Worm (Caenorhabditis elegans) whole organism, L1 larva: ENCODE measurements around the gene C33A11.2.
A peak's percentile ranks its signal among the peaks of the same experiment; 100 is the strongest.

ENCODE experiments used
- C16A3.4 ChIP-seq: fragments of 150-350 bp; optimal IDR thresholded peaks from 2 replicates; lab custom pipeline; 2014; ENCODE audit warnings: missing biosample characterization, missing genetic modification characterization
- C34B4.2 ChIP-seq: sonication (generic microtip); optimal IDR thresholded peaks from 2 replicates; lab custom pipeline; 2017; ENCODE audit warnings: mild to moderate bottlenecking, missing genetic modification characterization, missing compliant biosample characterization
- aha-1 ChIP-seq: fragments of 150-350 bp; optimal IDR thresholded peaks from 2 replicates; lab custom pipeline; 2014; ENCODE audit warnings: missing biosample characterization, missing genetic modification characterization
- aly-2 ChIP-seq: fragments of 150-350 bp; optimal IDR thresholded peaks from 2 replicates; lab custom pipeline; 2014; ENCODE audit warnings: missing biosample characterization, missing genetic modification characterization
- blmp-1 ChIP-seq: fragments of 150-350 bp; optimal IDR thresholded peaks from 2 replicates; lab custom pipeline; 2014; ENCODE audit warnings: missing biosample characterization, missing genetic modification characterization
- ceh-8 ChIP-seq: fragments of 200-800 bp; sonication (Bioruptor generic); optimal IDR thresholded peaks from 2 replicates; lab custom pipeline; 2018; ENCODE audit warnings: mild to moderate bottlenecking, missing genetic modification characterization, moderate library complexity, missing compliant biosample characterization
- ceh-88 ChIP-seq: fragments of 200-800 bp; sonication (Bioruptor generic); IDR thresholded peaks from 2 replicates; pipeline ENCODE4 v1.3.6; 2022; ENCODE audit warnings: missing genetic modification characterization, missing compliant biosample characterization
- ceh-90 ChIP-seq: sonication (generic microtip); optimal IDR thresholded peaks from 2 replicates; lab custom pipeline; 2016; ENCODE audit warnings: missing genetic modification characterization, missing compliant biosample characterization
- ces-1 ChIP-seq: fragments of 150-350 bp; optimal IDR thresholded peaks from 2 replicates; lab custom pipeline; 2014; ENCODE audit warnings: missing biosample characterization, missing genetic modification reagents, missing genetic modification characterization
- dpl-1 ChIP-seq, 3 experiments: fragments of 150-350 bp in 2 of 3; sonication (generic microtip) in 1 of 3; optimal IDR thresholded peaks; 2 replicates each; lab custom pipeline; 2014 to 2017; ENCODE audit warnings: missing biosample characterization in 3 of 3, missing genetic modification characterization in 3 of 3, missing genetic modification reagents in 3 of 3
- dsc-1 ChIP-seq: sonication (generic microtip); optimal IDR thresholded peaks from 2 replicates; lab custom pipeline; 2016; ENCODE audit warnings: mild to moderate bottlenecking, missing genetic modification characterization, missing compliant biosample characterization
- efl-1 ChIP-seq, 4 experiments: fragments of 150-350 bp; optimal IDR thresholded peaks in 3 of 4; peaks in 1 of 4; 1 replicate in 1 of 4; 2 replicates in 3 of 4; lab custom pipeline; 2014; ENCODE audit warnings: missing biosample characterization in 2 of 4, missing genetic modification characterization in 2 of 4, missing genetic modification reagents in 2 of 4
- egl-13 ChIP-seq: sonication (generic microtip); optimal IDR thresholded peaks from 2 replicates; lab custom pipeline; 2016; ENCODE audit warnings: missing genotype, missing genetic modification reagents, missing genetic modification characterization, missing compliant biosample characterization
- elt-2 ChIP-seq: sonication (generic microtip); optimal IDR thresholded peaks from 2 replicates; lab custom pipeline; 2016; ENCODE audit warnings: missing genetic modification characterization, mild to moderate bottlenecking, inconsistent platforms, missing compliant biosample characterization, missing genetic modification reagents
- elt-3 ChIP-seq, 6 experiments: fragments of 150-350 bp in 1 of 6; sonication (generic microtip); optimal IDR thresholded peaks; 2 replicates each; lab custom pipeline; 2017 to 2018; ENCODE audit warnings: missing biosample characterization in 6 of 6, missing genetic modification characterization in 6 of 6, inconsistent platforms in 1 of 6
- ets-5 ChIP-seq: fragments of 200-800 bp; sonication (Bioruptor generic); IDR thresholded peaks from 2 replicates; pipeline ENCODE4 v1.3.6; 2022; ENCODE audit warnings: missing genetic modification characterization, missing compliant biosample characterization
- fkh-10 ChIP-seq: sonication (generic microtip); optimal IDR thresholded peaks from 2 replicates; lab custom pipeline; 2017; ENCODE audit warnings: missing biosample characterization, missing genetic modification reagents, missing genetic modification characterization
- hlh-17 ChIP-seq: fragments of 200-800 bp; sonication (Bioruptor generic); optimal IDR thresholded peaks from 2 replicates; lab custom pipeline; 2018; ENCODE audit warnings: missing genetic modification characterization, mild to moderate bottlenecking, missing compliant biosample characterization, moderate library complexity, borderline replicate concordance
- hlh-4 ChIP-seq: sonication (generic microtip); optimal IDR thresholded peaks from 2 replicates; lab custom pipeline; 2016; ENCODE audit warnings: mild to moderate bottlenecking, missing genetic modification characterization, missing compliant biosample characterization
- lin-13 ChIP-seq: fragments of 150-350 bp; optimal IDR thresholded peaks from 2 replicates; lab custom pipeline; 2014; ENCODE audit warnings: missing biosample characterization, missing genetic modification reagents, missing genetic modification characterization
- lin-14 ChIP-seq: fragments of 200-800 bp; sonication (Bioruptor generic); optimal IDR thresholded peaks from 2 replicates; lab custom pipeline; 2018; ENCODE audit warnings: mild to moderate bottlenecking, missing genetic modification characterization, moderate library complexity, missing compliant biosample characterization
- lin-35 ChIP-seq, 2 experiments: fragments of 150-350 bp; optimal IDR thresholded peaks; 2 replicates each; lab custom pipeline; 2014; ENCODE audit warnings: missing biosample characterization in 2 of 2, missing genetic modification characterization in 2 of 2, missing genetic modification reagents in 2 of 2
- lin-39 ChIP-seq: fragments of 150-350 bp; optimal IDR thresholded peaks from 2 replicates; lab custom pipeline; 2014; ENCODE audit warnings: missing biosample characterization, missing genetic modification reagents, missing genetic modification characterization
- lsy-2 ChIP-seq, 2 experiments: fragments of 150-350 bp; optimal IDR thresholded peaks; 2 replicates each; lab custom pipeline; 2014; ENCODE audit warnings: missing biosample characterization in 2 of 2, missing genetic modification characterization in 2 of 2
- mab-9 ChIP-seq: fragments of 200-800 bp; sonication (Bioruptor generic); IDR thresholded peaks from 2 replicates; pipeline ENCODE4 v1.3.6; 2022; ENCODE audit warnings: missing genetic modification reagents, missing genetic modification characterization, missing compliant biosample characterization
- nhr-12 ChIP-seq: sonication (generic microtip); optimal IDR thresholded peaks from 2 replicates; lab custom pipeline; 2017; ENCODE audit warnings: missing biosample characterization, missing genetic modification characterization
- nhr-19 ChIP-seq: fragments of 200-800 bp; sonication (Bioruptor generic); conservative IDR thresholded peaks from 2 replicates; pipeline ENCODE4 v1.3.6; 2022; ENCODE audit warnings: missing genetic modification characterization, missing compliant biosample characterization
- nhr-20 ChIP-seq: sonication (generic microtip); optimal IDR thresholded peaks from 2 replicates; lab custom pipeline; 2016; ENCODE audit warnings: mild to moderate bottlenecking, missing genetic modification characterization, missing compliant biosample characterization
- nhr-237 ChIP-seq: fragments of 150-350 bp; optimal IDR thresholded peaks from 2 replicates; lab custom pipeline; 2014; ENCODE audit warnings: missing biosample characterization, missing genetic modification characterization
- nhr-28 ChIP-seq: fragments of 150-350 bp; optimal IDR thresholded peaks from 2 replicates; lab custom pipeline; 2014; ENCODE audit warnings: missing biosample characterization, missing genetic modification characterization
- nhr-47 ChIP-seq: sonication (generic microtip); optimal IDR thresholded peaks from 2 replicates; lab custom pipeline; 2016; ENCODE audit warnings: mild to moderate bottlenecking, missing genetic modification characterization, moderate library complexity, missing compliant biosample characterization
- nhr-77 ChIP-seq: fragments of 150-350 bp; optimal IDR thresholded peaks from 2 replicates; lab custom pipeline; 2014; ENCODE audit warnings: missing biosample characterization, missing genetic modification characterization
- nhr-84 ChIP-seq: sonication (generic microtip); optimal IDR thresholded peaks from 2 replicates; lab custom pipeline; 2017; ENCODE audit warnings: missing biosample characterization, missing genetic modification characterization
- nhr-90 ChIP-seq: sonication (generic microtip); optimal IDR thresholded peaks from 2 replicates; lab custom pipeline; 2016; ENCODE audit warnings: mild to moderate bottlenecking, missing genetic modification characterization, missing compliant biosample characterization; ENCODE audit not compliant: poor library complexity
- pqm-1 ChIP-seq: sonication (generic microtip); optimal IDR thresholded peaks from 3 replicates; lab custom pipeline; 2017; ENCODE audit warnings: missing biosample characterization, missing genetic modification characterization
- rnt-1 ChIP-seq: sonication (generic microtip); optimal IDR thresholded peaks from 2 replicates; lab custom pipeline; 2016; ENCODE audit warnings: mild to moderate bottlenecking, missing genetic modification characterization, moderate library complexity, missing compliant biosample characterization
- snpc-4 ChIP-seq: fragments of 150-350 bp; optimal IDR thresholded peaks from 2 replicates; lab custom pipeline; 2014; ENCODE audit warnings: missing biosample characterization, missing genetic modification characterization
- snu-23 ChIP-seq: sonication (generic microtip); optimal IDR thresholded peaks from 2 replicates; lab custom pipeline; 2016; ENCODE audit warnings: missing genetic modification characterization, missing compliant biosample characterization
- sptf-1 ChIP-seq: fragments of 150-350 bp; optimal IDR thresholded peaks from 2 replicates; lab custom pipeline; 2014; ENCODE audit warnings: missing biosample characterization, missing genetic modification characterization
- sup-37 ChIP-seq: fragments of 200-800 bp; sonication (Bioruptor generic); optimal IDR thresholded peaks from 2 replicates; lab custom pipeline; 2018; ENCODE audit warnings: mild to moderate bottlenecking, missing genetic modification characterization, missing compliant biosample characterization
- tbx-2 ChIP-seq: sonication (generic microtip); optimal IDR thresholded peaks from 2 replicates; lab custom pipeline; 2016; ENCODE audit warnings: missing genetic modification characterization, missing compliant biosample characterization
- tlp-1 ChIP-seq: fragments of 150-350 bp; optimal IDR thresholded peaks from 2 replicates; lab custom pipeline; 2014; ENCODE audit warnings: missing biosample characterization, missing genetic modification characterization
- unc-130 ChIP-seq: fragments of 150-350 bp; optimal IDR thresholded peaks from 2 replicates; lab custom pipeline; 2017; ENCODE audit warnings: missing biosample characterization, missing genetic modification characterization, inconsistent platforms
- unc-30 ChIP-seq: sonication (generic microtip); optimal IDR thresholded peaks from 2 replicates; lab custom pipeline; 2017; ENCODE audit warnings: missing biosample characterization, missing genetic modification characterization
- unc-62 ChIP-seq: fragments of 150-350 bp; optimal IDR thresholded peaks from 2 replicates; lab custom pipeline; 2014; ENCODE audit warnings: missing biosample characterization, missing genetic modification reagents, missing genetic modification characterization
- zag-1 ChIP-seq: fragments of 150-350 bp; optimal IDR thresholded peaks from 2 replicates; lab custom pipeline; 2014; ENCODE audit warnings: missing biosample characterization, missing genetic modification characterization

C33A11.2 gene

DNA sequence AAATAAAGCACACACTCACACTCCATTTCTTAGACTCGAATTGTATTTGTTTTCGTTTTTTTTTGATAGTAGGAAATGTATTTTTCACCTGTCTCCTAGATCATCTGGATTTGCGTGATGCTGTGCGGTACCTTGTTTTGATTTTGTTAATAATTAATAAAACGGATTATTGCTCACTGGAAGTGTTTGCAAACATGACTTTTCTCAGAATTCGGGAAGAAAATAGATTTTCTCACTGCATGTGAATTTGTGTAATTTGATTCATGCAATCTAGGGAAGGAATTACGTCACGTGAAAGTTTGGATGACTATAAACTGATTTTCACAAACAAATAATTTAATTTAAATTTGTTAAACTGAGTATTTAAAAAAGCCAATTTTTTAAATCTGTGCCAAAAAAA lies 21.8 kb upstream of the C33A11.2 start (continued):
- TF ChIP-seq sup-37 (GFP tag; lab: Kevin White, UChicago) (no peak), nhr-237 (tag; lab: Kevin White, UChicago) (no peak), lsy-2 (tag; optimal IDR thresholded peaks at IDR 0.05; lab: Kevin White, UChicago) (peak in 1 of 2 experiments; percentile 18), ceh-88 (GFP tag; lab: Robert Waterston, UW) (no peak), mab-9 (GFP tag; lab: Robert Waterston, UW) (no peak), lin-13 (GFP tag; lab: Kevin White, UChicago) (no peak), nhr-19 (no peak), sptf-1 (tag; lab: Kevin White, UChicago) (no peak), unc-30 (tag; lab: Kevin White, UChicago) (no peak), C34B4.2 (no peak), lin-14 (GFP tag; lab: Kevin White, UChicago) (peak; percentile 60), dpl-1 (GFP tag; optimal IDR thresholded peaks at IDR 0.05; lab: Kevin White, UChicago) (no peak), unc-130 (tag; lab: Kevin White, UChicago) (no peak), rnt-1 (tag; lab: Kevin White, UChicago) (no peak), snu-23 (GFP tag; lab: Kevin White, UChicago) (no peak), zag-1 (tag; lab: Kevin White, UChicago) (no peak), nhr-90 (tag; lab: Kevin White, UChicago) (no peak), elt-3 (tag; optimal IDR thresholded peaks at IDR 0.05; lab: Kevin White, UChicago) (no peak), hlh-4 (peak; percentile 74), unc-62 (GFP tag; lab: Kevin White, UChicago) (no peak), lin-35 (GFP tag; optimal IDR thresholded peaks at IDR 0.05; lab: Kevin White, UChicago) (no peak), egl-13 (peak; percentile 26), hlh-17 (GFP tag; lab: Kevin White, UChicago) (no peak), nhr-12 (tag; lab: Kevin White, UChicago) (no peak), fkh-10 (GFP tag; lab: Kevin White, UChicago) (no peak), nhr-77 (tag; lab: Kevin White, UChicago) (no peak), elt-2 (tag; lab: Kevin White, UChicago) (no peak), lin-39 (tag; lab: Kevin White, UChicago) (no peak), tbx-2 (tag; lab: Kevin White, UChicago) (no peak), nhr-20 (peak; percentile 44), efl-1 (optimal IDR thresholded peaks at IDR 0.05; lab: Kevin White, UChicago) (no peak), efl-1 (GFP tag; optimal IDR thresholded peaks at IDR 0.05 in 1 of 2; lab: Kevin White, UChicago) (peak in 1 of 2 experiments; percentile 71), ceh-8 (GFP tag; lab: Kevin White, UChicago) (no peak), ces-1 (GFP tag; lab: Kevin White, UChicago) (no peak), nhr-47 (peak; percentile 78), nhr-28 (tag; lab: Kevin White, UChicago) (no peak), C16A3.4 (no peak), tlp-1 (tag; lab: Kevin White, UChicago) (no peak), ceh-90 (tag; lab: Kevin White, UChicago) (no peak), nhr-84 (no peak), dsc-1 (tag; lab: Kevin White, UChicago) (peak; percentile 58), aly-2 (tag; lab: Kevin White, UChicago) (no peak), blmp-1 (tag; lab: Kevin White, UChicago) (no peak), snpc-4 (tag; lab: Kevin White, UChicago) (no peak), pqm-1 (tag; lab: Kevin White, UChicago) (no peak), ets-5 (GFP tag; lab: Robert Waterston, UW) (no peak), aha-1 (no peak)
